Fruit fly (Drosophila melanogaster) whole organism, prepupa: Measurements from ENCODE around the gene mei-9.

Experiments used
- Blimp-1 ChIP-seq: fragments of 200-800 bp; sonication (Bioruptor generic); optimal IDR thresholded peaks from 3 replicates; lab custom pipeline; 2017; ENCODE audit warnings: missing biosample characterization, missing genetic modification characterization, mild to moderate bottlenecking, moderate library complexity, missing genetic modification reagents
- CG10631 ChIP-seq: fragments of 200-800 bp; sonication (Bioruptor generic); optimal IDR thresholded peaks from 2 replicates; lab custom pipeline; 2016; ENCODE audit warnings: missing biosample characterization, missing genetic modification characterization
- CG10669 ChIP-seq: fragments of 200-800 bp; sonication (Bioruptor generic); optimal IDR thresholded peaks from 3 replicates; lab custom pipeline; 2018; ENCODE audit warnings: missing biosample characterization, mild to moderate bottlenecking, missing genetic modification characterization, moderate library complexity
- CG11294 ChIP-seq: fragments of 200-800 bp; sonication (Bioruptor generic); IDR thresholded peaks from 2 replicates; pipeline ENCODE4 v1.3.6; 2022; ENCODE audit warnings: missing biosample characterization, missing genetic modification characterization
- CG11762 ChIP-seq: fragments of 200-800 bp; sonication (Bioruptor generic); optimal IDR thresholded peaks from 3 replicates; lab custom pipeline; 2016; ENCODE audit warnings: missing biosample characterization, missing genetic modification characterization; ENCODE audit not compliant: insufficient read depth
- CG15336 ChIP-seq: fragments of 200-800 bp; sonication (Bioruptor generic); IDR thresholded peaks from 2 replicates; pipeline ENCODE4 v1.3.6; 2022; ENCODE audit warnings: missing biosample characterization, missing genetic modification characterization
- CG1621 ChIP-seq: fragments of 200-800 bp; sonication (Bioruptor generic); optimal IDR thresholded peaks from 3 replicates; lab custom pipeline; 2018; ENCODE audit warnings: missing biosample characterization, mild to moderate bottlenecking, missing genetic modification characterization
- CG16779 ChIP-seq: fragments of 200-800 bp; sonication (Bioruptor generic); optimal IDR thresholded peaks from 3 replicates; lab custom pipeline; 2017; ENCODE audit warnings: missing biosample characterization, mild to moderate bottlenecking, missing genetic modification characterization
- CG3032 ChIP-seq: fragments of 200-800 bp; optimal IDR thresholded peaks from 2 replicates; lab custom pipeline; 2019; ENCODE audit warnings: missing biosample characterization, mild to moderate bottlenecking, missing genetic modification characterization, moderate library complexity
- CG32006 ChIP-seq: fragments of 200-800 bp; sonication (Bioruptor generic); optimal IDR thresholded peaks from 3 replicates; lab custom pipeline; 2017; ENCODE audit warnings: missing biosample characterization, mild to moderate bottlenecking, missing genetic modification characterization
- CG34406 ChIP-seq: fragments of 200-800 bp; sonication (Bioruptor generic); optimal IDR thresholded peaks from 3 replicates; lab custom pipeline; 2016; ENCODE audit warnings: missing biosample characterization, missing genetic modification characterization
- CG3919 ChIP-seq: fragments of 200-800 bp; sonication (Bioruptor generic); optimal IDR thresholded peaks from 3 replicates; lab custom pipeline; 2016; ENCODE audit warnings: missing biosample characterization, missing genetic modification characterization
- CG4318 ChIP-seq: fragments of 200-800 bp; sonication (Bioruptor generic); optimal IDR thresholded peaks from 3 replicates; lab custom pipeline; 2017; ENCODE audit warnings: missing biosample characterization, mild to moderate bottlenecking, missing genetic modification characterization
- CG6163 ChIP-seq: fragments of 200-800 bp; sonication (Bioruptor generic); IDR thresholded peaks from 3 replicates; pipeline ENCODE4 v1.3.6; 2022; ENCODE audit warnings: missing biosample characterization, missing genetic modification characterization
- CG6792 ChIP-seq: fragments of 200-800 bp; sonication (Bioruptor generic); optimal IDR thresholded peaks from 3 replicates; lab custom pipeline; 2016; ENCODE audit warnings: missing biosample characterization, missing genetic modification characterization
- CG6854 ChIP-seq: fragments of 200-800 bp; sonication (Bioruptor generic); optimal IDR thresholded peaks from 2 replicates; lab custom pipeline; 2017; ENCODE audit warnings: missing biosample characterization, mild to moderate bottlenecking, missing genetic modification characterization
- CG7368 ChIP-seq: fragments of 200-800 bp; sonication (Bioruptor generic); optimal IDR thresholded peaks from 3 replicates; lab custom pipeline; 2016; ENCODE audit warnings: missing biosample characterization, missing genetic modification characterization
- CG8319 ChIP-seq: fragments of 200-800 bp; sonication (Bioruptor generic); optimal IDR thresholded peaks from 3 replicates; lab custom pipeline; 2016; ENCODE audit warnings: missing biosample characterization, missing genetic modification characterization
- CG8632 ChIP-seq: fragments of 200-800 bp; sonication (Bioruptor generic); optimal IDR thresholded peaks from 3 replicates; lab custom pipeline; 2016; ENCODE audit warnings: missing biosample characterization, missing genetic modification characterization
- CG9139 ChIP-seq: fragments of 200-800 bp; sonication (Bioruptor generic); optimal IDR thresholded peaks from 3 replicates; lab custom pipeline; 2017; ENCODE audit warnings: missing biosample characterization, mild to moderate bottlenecking, missing genetic modification characterization
- Eip78C ChIP-seq: fragments of 200-800 bp; sonication (Bioruptor generic); peaks from one replicate; lab custom pipeline; 2016; ENCODE audit warnings: missing biosample characterization, missing genetic modification characterization
- Ets21C ChIP-seq: fragments of 200-800 bp; sonication (Bioruptor generic); optimal IDR thresholded peaks from 3 replicates; lab custom pipeline; 2016; ENCODE audit warnings: missing biosample characterization, missing genetic modification characterization
- Ets96B ChIP-seq: fragments of 200-800 bp; optimal IDR thresholded peaks from 2 replicates; lab custom pipeline; 2019; ENCODE audit warnings: missing biosample characterization, mild to moderate bottlenecking, missing genetic modification characterization, moderate library complexity
- Hr38 ChIP-seq: sonication (Bioruptor generic); optimal IDR thresholded peaks from 2 replicates; lab custom pipeline; 2016; ENCODE audit warnings: missing biosample characterization, missing genetic modification characterization
- Hr39 ChIP-seq: fragments of 200-800 bp; sonication (Bioruptor generic); optimal IDR thresholded peaks from 2 replicates; lab custom pipeline; 2016; ENCODE audit warnings: missing biosample characterization, missing genetic modification characterization
- Lpt ChIP-seq: fragments of 200-800 bp; sonication (Bioruptor generic); optimal IDR thresholded peaks from 3 replicates; lab custom pipeline; 2016; ENCODE audit warnings: missing biosample characterization, missing genetic modification characterization
- Met ChIP-seq: fragments of 200-800 bp; sonication (Bioruptor generic); optimal IDR thresholded peaks from 3 replicates; lab custom pipeline; 2016; ENCODE audit warnings: missing biosample characterization, missing genetic modification characterization
- Sox14 ChIP-seq: fragments of 200-800 bp; sonication (Bioruptor generic); optimal IDR thresholded peaks from 3 replicates; lab custom pipeline; 2016; ENCODE audit warnings: missing biosample characterization, missing genetic modification characterization
- acj6 ChIP-seq: fragments of 200-800 bp; sonication (Bioruptor generic); optimal IDR thresholded peaks from 3 replicates; lab custom pipeline; 2016; ENCODE audit warnings: missing biosample characterization, missing genetic modification characterization
- cyc ChIP-seq: fragments of 200-800 bp; sonication (Bioruptor generic); optimal IDR thresholded peaks from 3 replicates; lab custom pipeline; 2016; ENCODE audit warnings: missing biosample characterization, missing genetic modification characterization
- dac ChIP-seq: fragments of 200-800 bp; sonication (Bioruptor generic); optimal IDR thresholded peaks from 2 replicates; lab custom pipeline; 2017; ENCODE audit warnings: missing biosample characterization, mild to moderate bottlenecking, missing genetic modification characterization
- esn ChIP-seq: fragments of 200-800 bp; sonication (Bioruptor generic); optimal IDR thresholded peaks from 2 replicates; lab custom pipeline; 2016; ENCODE audit warnings: missing biosample characterization, mild to moderate bottlenecking, missing genetic modification characterization, moderate library complexity
- fd59A ChIP-seq: fragments of 200-800 bp; sonication (Bioruptor generic); optimal IDR thresholded peaks from 2 replicates; lab custom pipeline; 2017; ENCODE audit warnings: missing biosample characterization, mild to moderate bottlenecking, missing genetic modification characterization, missing genetic modification reagents
- fd85E ChIP-seq: fragments of 200-800 bp; sonication (Bioruptor generic); optimal IDR thresholded peaks from 3 replicates; lab custom pipeline; 2016; ENCODE audit warnings: missing biosample characterization, missing genetic modification characterization
- lz ChIP-seq: fragments of 200-800 bp; sonication (Bioruptor generic); optimal IDR thresholded peaks from 3 replicates; lab custom pipeline; 2016; ENCODE audit warnings: missing biosample characterization, missing genetic modification characterization
- net ChIP-seq: fragments of 200-800 bp; sonication (Bioruptor generic); optimal IDR thresholded peaks from 3 replicates; lab custom pipeline; 2016; ENCODE audit warnings: missing biosample characterization, missing genetic modification characterization
- salr ChIP-seq, 2 experiments: fragments of 200-800 bp; sonication (Bioruptor generic); optimal IDR thresholded peaks; 3 replicates each; lab custom pipeline; 2016 to 2018; ENCODE audit warnings: missing biosample characterization in 2 of 2, missing genetic modification characterization in 2 of 2, mild to moderate bottlenecking in 1 of 2
- spab ChIP-seq: fragments of 200-800 bp; sonication (Bioruptor generic); optimal IDR thresholded peaks from 2 replicates; lab custom pipeline; 2017; ENCODE audit warnings: missing biosample characterization, mild to moderate bottlenecking, missing genetic modification characterization, missing genetic modification reagents
- ss ChIP-seq, 2 experiments: fragments of 200-800 bp; sonication (Bioruptor generic); optimal IDR thresholded peaks; 2 replicates in 1 of 2; 3 replicates in 1 of 2; lab custom pipeline; 2017 to 2018; ENCODE audit warnings: mild to moderate bottlenecking in 2 of 2, missing biosample characterization in 2 of 2, missing genetic modification characterization in 2 of 2, moderate library complexity in 1 of 2
- svp ChIP-seq: fragments of 200-800 bp; sonication (Bioruptor generic); peaks from one replicate; lab custom pipeline; 2016; ENCODE audit warnings: missing biosample characterization, missing genetic modification characterization
- topi ChIP-seq: fragments of 200-800 bp; sonication (Bioruptor generic); optimal IDR thresholded peaks from 3 replicates; lab custom pipeline; 2016; ENCODE audit warnings: missing biosample characterization, missing genetic modification characterization
- vri ChIP-seq: fragments of 200-800 bp; sonication (Bioruptor generic); optimal IDR thresholded peaks from 3 replicates; lab custom pipeline; 2016; ENCODE audit warnings: missing biosample characterization, mild to moderate bottlenecking, missing genetic modification characterization

Gene mei-9

dm6 chrX:4273499-4273898 is 45.1 kb downstream of the mei-9 start:
- TF ChIP-seq CG9139 (no peak), Sox14 (no peak), Lpt (GFP tag; lab: Kevin White, UChicago) (no peak), Ets96B (tag; lab: Kevin White, UChicago) (no peak), fd85E (GFP tag; lab: Kevin White, UChicago) (no peak), Eip78C (GFP tag; lab: Kevin White, UChicago) (no peak), CG3032 (tag; lab: Kevin White, UChicago) (no peak), Hr38 (no peak), CG4318 (GFP tag; lab: Kevin White, UChicago) (no peak)
- TF ChIP-seq, all 60 proteins: peak for 0

DNA sequence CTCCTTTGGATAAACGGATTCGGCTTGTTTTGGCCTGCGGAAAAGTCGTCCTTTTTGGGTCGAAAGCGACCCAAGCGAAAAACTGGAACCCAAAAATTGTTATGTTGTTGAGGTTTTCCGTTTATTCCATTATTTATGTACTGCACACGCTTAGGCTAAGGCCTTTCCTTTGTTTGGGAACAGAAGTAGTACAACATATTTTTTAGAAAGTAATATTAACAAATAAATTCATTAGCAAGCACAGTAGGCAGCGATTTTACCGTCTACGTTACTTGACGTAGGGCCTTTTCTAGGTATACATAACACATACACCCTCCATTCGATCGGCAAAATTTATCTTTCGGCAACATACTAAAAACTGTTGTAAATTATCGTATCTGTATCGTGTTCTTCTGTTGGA is 50.2 kb downstream of the mei-9 start, which contains the start of gene CG15572:
TSS of gene CG15572 (plus strand) at position 301 of the 400 bp plus-strand sequence.
- TF ChIP-seq svp (GFP tag; lab: Kevin White, UChicago) (peak; percentile 28), Sox14 (no peak)

- TF ChIP-seq CG15336 (GFP tag; lab: Robert Waterston, UW) = no peak
- TF ChIP-seq Hr38 = no peak
- TF ChIP-seq topi (GFP tag; lab: Kevin White, UChicago) = no peak
- TF ChIP-seq net (GFP tag; lab: Kevin White, UChicago) = no peak
- no peak for TF ChIP-seq CG1621 (tag; lab: Kevin White, UChicago)
- no peak for TF ChIP-seq Ets21C (GFP tag; lab: Kevin White, UChicago)
- TF ChIP-seq CG7368 (GFP tag; lab: Kevin White, UChicago) = no peak
- TF ChIP-seq Blimp-1 (GFP tag; lab: Kevin White, UChicago) = no peak
- TF ChIP-seq cyc (GFP tag; lab: Kevin White, UChicago) = no peak
- TF ChIP-seq CG6792 = no peak
- TF ChIP-seq CG10669 = no peak
- no peak for TF ChIP-seq CG6163 (GFP tag; lab: Robert Waterston, UW)
- no peak for TF ChIP-seq CG4318 (GFP tag; lab: Kevin White, UChicago)
- no peak for TF ChIP-seq CG11762
- no peak for TF ChIP-seq fd59A (GFP tag; lab: Kevin White, UChicago)
- no peak for TF ChIP-seq CG3032 (tag; lab: Kevin White, UChicago)
Measured at dm6 chrX:4265797-4266196, 52.8 kb downstream of the mei-9 start, which contains the start of gene CG12691. TSS of gene CG12691 (plus strand) at chrX:4266097.

dm6 chrX:4265327-4265726 is 53.3 kb downstream of the mei-9 start:
- no peak for TF ChIP-seq Hr38

- TF ChIP-seq Met (GFP tag; lab: Kevin White, UChicago) (no peak), CG3032 (tag; lab: Kevin White, UChicago) (no peak), CG1621 (tag; lab: Kevin White, UChicago) (no peak), ss (GFP tag; optimal IDR thresholded peaks at IDR 0.05; lab: Kevin White, UChicago) (peak; percentile 15 to 50), CG9139 (no peak), lz (GFP tag; lab: Kevin White, UChicago) (no peak), CG8632 (GFP tag; lab: Kevin White, UChicago) (no peak), salr (GFP tag; optimal IDR thresholded peaks at IDR 0.05; lab: Kevin White, UChicago) (peak in 1 of 2 experiments; percentile 10), CG6854 (GFP tag; lab: Kevin White, UChicago) (no peak), Ets21C (GFP tag; lab: Kevin White, UChicago) (no peak), esn (GFP tag; lab: Kevin White, UChicago) (no peak), CG3919 (GFP tag; lab: Kevin White, UChicago) (peak; percentile 30), CG34406 (GFP tag; lab: Kevin White, UChicago) (no peak), acj6 (GFP tag; lab: Kevin White, UChicago) (peak; percentile 29), CG11294 (GFP tag; lab: Robert Waterston, UW) (peak; percentile 59; the same call in 1 of the 2 replicates), CG11762 (no peak), CG16779 (no peak), Sox14 (peak; percentile 6), Ets96B (tag; lab: Kevin White, UChicago) (no peak), CG8319 (GFP tag; lab: Kevin White, UChicago) (no peak), CG10631 (peak; percentile 16), Hr39 (GFP tag; lab: Kevin White, UChicago) (no peak), vri (GFP tag; lab: Kevin White, UChicago) (no peak), CG10669 (peak; percentile 22), CG15336 (GFP tag; lab: Robert Waterston, UW) (peak; percentile 69), CG32006 (GFP tag; lab: Kevin White, UChicago) (peak; percentile 71), dac (GFP tag; lab: Kevin White, UChicago) (peak; percentile 34), Lpt (GFP tag; lab: Kevin White, UChicago) (peak; percentile 23), Eip78C (GFP tag; lab: Kevin White, UChicago) (peak; percentile 80), topi (GFP tag; lab: Kevin White, UChicago) (no peak), fd85E (GFP tag; lab: Kevin White, UChicago) (no peak), spab (GFP tag; lab: Kevin White, UChicago) (no peak), fd59A (GFP tag; lab: Kevin White, UChicago) (no peak)
Measured at dm6 chrX:4264319-4264718, 54.3 kb downstream of the mei-9 start.
